Worm (Caenorhabditis elegans): ENCODE measurements around the gene gba-1.

The gba-1 gene

DNA sequence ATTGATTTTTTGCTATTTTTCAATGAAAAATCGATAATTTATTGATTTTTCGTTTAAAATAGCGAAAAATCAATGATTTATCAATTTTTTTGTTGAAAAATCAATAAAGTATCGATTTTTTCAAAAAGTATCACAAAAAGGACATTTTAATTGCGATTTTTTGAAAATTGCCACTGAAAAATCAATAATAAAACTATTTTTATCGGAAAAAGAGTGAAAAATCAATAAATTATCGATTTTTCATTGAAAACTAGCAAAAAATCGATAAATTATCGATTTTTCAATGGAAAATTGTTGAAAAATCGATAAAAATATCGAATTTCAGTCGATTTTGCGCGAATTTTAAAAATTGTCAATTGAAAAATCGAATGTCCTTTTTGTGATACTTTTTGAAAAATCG is 48.4 kb downstream of the gba-1 start:
- peak; percentile 85 for TF ChIP-seq ceh-28 (tag; optimal IDR thresholded peaks at IDR 0.05)

DNA sequence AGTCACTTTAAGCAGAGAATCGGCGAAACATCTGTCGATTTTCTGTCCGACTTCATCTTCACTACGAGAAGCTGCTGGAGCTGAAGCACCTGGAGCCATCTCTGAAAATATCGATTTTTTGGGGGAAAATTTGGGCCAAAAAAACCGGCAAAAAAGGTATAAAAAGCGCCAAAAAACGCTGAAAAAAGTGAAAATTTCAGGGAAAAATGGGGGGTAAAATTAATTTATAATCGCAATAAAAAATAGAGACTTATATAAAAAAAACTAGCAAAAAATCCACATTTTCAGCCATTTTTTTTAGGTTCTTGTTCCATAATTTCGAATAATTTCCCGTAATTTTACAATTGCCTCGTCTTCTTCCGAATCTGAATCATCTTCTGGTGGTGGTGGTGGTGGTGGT is 49.1 kb downstream of the gba-1 start, which contains the start of gene F54A3.5:
TSS of gene F54A3.5 (minus strand) at position 101 of the 400 bp plus-strand sequence.
- no peak for TF ChIP-seq nhr-43 (tag; optimal IDR thresholded peaks at IDR 0.05; ENCODE audit: poor library complexity, severe bottlenecking)
- TF ChIP-seq ztf-4 (tag; optimal IDR thresholded peaks at IDR 0.05) = no peak
- TF ChIP-seq sea-2 (GFP tag; optimal IDR thresholded peaks at IDR 0.05) = no peak
- no peak for TF ChIP-seq aly-2 (tag; optimal IDR thresholded peaks at IDR 0.05)
- TF ChIP-seq nhr-12 (tag; optimal IDR thresholded peaks at IDR 0.05) = no peak
- no peak for TF ChIP-seq lsy-12 (tag; optimal IDR thresholded peaks at IDR 0.05)
- no peak for TF ChIP-seq pha-4 (tag; optimal IDR thresholded peaks at IDR 0.05)
- no peak for TF ChIP-seq eor-1 (tag; optimal IDR thresholded peaks at IDR 0.05)
- no peak for TF ChIP-seq ceh-16 (tag; optimal IDR thresholded peaks at IDR 0.05)
- no peak for TF ChIP-seq ceh-9 (tag; optimal IDR thresholded peaks at IDR 0.05)
- no peak for TF ChIP-seq ceh-82 (tag; optimal IDR thresholded peaks at IDR 0.05)
- no peak for TF ChIP-seq nhr-237 (tag; optimal IDR thresholded peaks at IDR 0.05)
- TF ChIP-seq jun-1 (tag; optimal IDR thresholded peaks at IDR 0.05) = no peak
- TF ChIP-seq nhr-25 (tag; optimal IDR thresholded peaks at IDR 0.05) = no peak
- TF ChIP-seq elt-1 (tag; optimal IDR thresholded peaks at IDR 0.05) = no peak
- no peak for TF ChIP-seq ceh-28 (tag; optimal IDR thresholded peaks at IDR 0.05)
- TF ChIP-seq elt-3 (tag; optimal IDR thresholded peaks at IDR 0.05) = no peak
- TF ChIP-seq lin-39 (tag; optimal IDR thresholded peaks at IDR 0.05) = no peak
- TF ChIP-seq mml-1 (tag; optimal IDR thresholded peaks at IDR 0.05) = no peak

DNA sequence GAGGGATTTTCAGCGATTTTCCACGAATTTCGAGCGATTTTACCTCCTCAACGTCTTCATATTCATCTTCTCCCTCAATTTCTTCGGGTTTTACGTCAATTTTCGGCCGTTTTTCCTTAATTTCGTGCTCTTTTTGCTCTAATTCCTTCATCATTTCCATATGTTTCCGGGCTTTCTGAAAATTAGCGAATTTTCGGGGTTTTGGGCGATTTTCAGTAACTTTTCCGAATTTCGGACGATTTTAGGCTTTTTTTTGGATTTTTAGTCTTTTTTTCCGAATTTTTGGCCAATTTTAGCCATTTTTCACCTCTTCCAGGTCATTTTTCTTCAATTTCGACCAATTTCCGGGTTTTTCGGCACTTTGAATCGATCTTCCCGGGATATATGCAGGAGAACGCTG is 53.8 kb downstream of the gba-1 start:
- TF ChIP-seq jun-1 (tag; optimal IDR thresholded peaks at IDR 0.05) = no peak
- no peak for TF ChIP-seq lin-15B (tag; optimal IDR thresholded peaks at IDR 0.05)
- no peak for TF ChIP-seq nhr-76 (tag; optimal IDR thresholded peaks at IDR 0.05)
- TF ChIP-seq elt-3 (tag; optimal IDR thresholded peaks at IDR 0.05) = no peak
- no peak for TF ChIP-seq nhr-77 (tag; optimal IDR thresholded peaks at IDR 0.05)
- TF ChIP-seq fos-1 (tag; optimal IDR thresholded peaks at IDR 0.05) = no peak
- no peak for TF ChIP-seq elt-2 (tag; optimal IDR thresholded peaks at IDR 0.05)
- no peak for TF ChIP-seq ztf-4 (tag; optimal IDR thresholded peaks at IDR 0.05)
- no peak for TF ChIP-seq aly-2 (tag; optimal IDR thresholded peaks at IDR 0.05)
- no peak for TF ChIP-seq ama-1 (optimal IDR thresholded peaks at IDR 0.05)
- TF ChIP-seq lin-39 (tag; optimal IDR thresholded peaks at IDR 0.05) = no peak
- TF ChIP-seq ZK546.5 (tag; optimal IDR thresholded peaks at IDR 0.05) = no peak
